Worm (Caenorhabditis elegans) whole organism, young adult: ENCODE results near the gene srt-23.

Experiments
- B0035.1 ChIP-seq: sonication (generic microtip); optimal IDR thresholded peaks from 2 replicates; lab custom pipeline; 2016; ENCODE audit warnings: missing genetic modification characterization, mild to moderate bottlenecking, missing compliant biosample characterization, missing genotype, missing genetic modification reagents
- F52B5.7 ChIP-seq: sonication (generic microtip); optimal IDR thresholded peaks from 2 replicates; lab custom pipeline; 2016; ENCODE audit warnings: mild to moderate bottlenecking, missing genetic modification characterization, missing compliant biosample characterization
- Y53G8AR.9 ChIP-seq: fragments of 200-800 bp; sonication (Bioruptor generic); conservative IDR thresholded peaks from 2 replicates; pipeline ENCODE4 v1.3.6; 2022; ENCODE audit warnings: missing genetic modification reagents, missing genetic modification characterization, missing compliant biosample characterization
- Y56A3A.18 ChIP-seq: fragments of 200-800 bp; sonication (Bioruptor generic); IDR thresholded peaks from 2 replicates; pipeline ENCODE4 v1.3.6; 2022; ENCODE audit warnings: missing genetic modification reagents, missing genetic modification characterization, missing compliant biosample characterization
- Y67H2A.10 ChIP-seq: fragments of 200-800 bp; sonication (Bioruptor generic); conservative IDR thresholded peaks from 2 replicates; pipeline ENCODE4 v1.3.6; 2022; ENCODE audit warnings: missing genetic modification reagents, missing genetic modification characterization, missing compliant biosample characterization
- ama-1 ChIP-seq, 3 experiments: fragments of 150-350 bp in 1 of 3; sonication (generic microtip) in 2 of 3; optimal IDR thresholded peaks; 2 replicates each; lab custom pipeline; 2014 to 2018; ENCODE audit warnings: missing biosample characterization in 2 of 3, missing genetic modification characterization in 2 of 3, missing genetic modification reagents in 2 of 3
- aptf-2 ChIP-seq: fragments of 200-800 bp; sonication (Bioruptor generic); conservative IDR thresholded peaks from 2 replicates; pipeline ENCODE4 v1.3.6; 2022; ENCODE audit warnings: missing genetic modification reagents, missing genetic modification characterization, missing compliant biosample characterization
- attf-6 ChIP-seq: fragments of 200-800 bp; sonication (Bioruptor generic); IDR thresholded peaks from 2 replicates; pipeline ENCODE4 v1.3.6; 2022; ENCODE audit warnings: missing genetic modification reagents, missing genetic modification characterization, missing compliant biosample characterization
- cebp-1 ChIP-seq, 2 experiments: fragments of 200-800 bp in 1 of 2; sonication (Bioruptor generic) in 1 of 2; sonication (generic microtip) in 1 of 2; IDR thresholded peaks in 1 of 2; optimal IDR thresholded peaks in 1 of 2; 2 replicates each; pipeline versions ENCODE4 v1.3.6 to Lab custom; 2017 to 2022; ENCODE audit warnings: missing compliant biosample characterization in 2 of 2, missing genetic modification characterization in 2 of 2, mild to moderate bottlenecking in 1 of 2, missing genetic modification reagents in 1 of 2, moderate library complexity in 1 of 2
- ceh-79 ChIP-seq: sonication (generic microtip); optimal IDR thresholded peaks from 2 replicates; lab custom pipeline; 2017; ENCODE audit warnings: mild to moderate bottlenecking, missing genetic modification characterization, missing compliant biosample characterization
- egrh-3 ChIP-seq: fragments of 200-800 bp; sonication (Bioruptor generic); IDR thresholded peaks from 2 replicates; pipeline ENCODE4 v1.3.6; 2022; ENCODE audit warnings: missing genetic modification reagents, missing genetic modification characterization, missing compliant biosample characterization
- hlh-12 ChIP-seq: sonication (generic microtip); optimal IDR thresholded peaks from 2 replicates; lab custom pipeline; 2016; ENCODE audit warnings: missing genetic modification characterization, missing compliant biosample characterization
- hmg-1.2 ChIP-seq: fragments of 200-800 bp; sonication (Bioruptor generic); IDR thresholded peaks from 2 replicates; pipeline ENCODE4 v1.3.6; 2022; ENCODE audit warnings: missing genetic modification reagents, missing genetic modification characterization, missing compliant biosample characterization
- hsf-1 ChIP-seq: fragments of 200-800 bp; sonication (Bioruptor generic); IDR thresholded peaks from 2 replicates; pipeline ENCODE4 v1.3.6; 2022; ENCODE audit warnings: missing genetic modification reagents, missing genetic modification characterization, missing compliant biosample characterization
- let-607 ChIP-seq, 2 experiments: fragments of 200-800 bp in 1 of 2; sonication (Bioruptor generic) in 1 of 2; sonication (generic microtip) in 1 of 2; optimal IDR thresholded peaks; 2 replicates each; lab custom pipeline; 2016 to 2018; ENCODE audit warnings: mild to moderate bottlenecking in 2 of 2, missing compliant biosample characterization in 2 of 2, missing genetic modification characterization in 2 of 2, moderate library complexity in 2 of 2, missing genotype in 1 of 2
- lin-40 ChIP-seq: sonication (generic microtip); optimal IDR thresholded peaks from 2 replicates; lab custom pipeline; 2016; ENCODE audit warnings: missing genetic modification characterization, mild to moderate bottlenecking, missing compliant biosample characterization, missing genotype, missing genetic modification reagents
- mcd-1 ChIP-seq: fragments of 200-800 bp; sonication (Bioruptor generic); IDR thresholded peaks from 2 replicates; pipeline ENCODE4 v1.3.6; 2022; ENCODE audit warnings: missing genetic modification reagents, missing genetic modification characterization, missing compliant biosample characterization
- nhr-120 ChIP-seq: fragments of 200-800 bp; sonication (Bioruptor generic); IDR thresholded peaks from 2 replicates; pipeline ENCODE4 v1.3.6; 2022; ENCODE audit warnings: missing genetic modification characterization, missing compliant biosample characterization
- pbrm-1 ChIP-seq: fragments of 200-800 bp; sonication (Bioruptor generic); IDR thresholded peaks from 2 replicates; pipeline ENCODE4 v1.3.6; 2022; ENCODE audit warnings: missing genetic modification reagents, missing genetic modification characterization, missing compliant biosample characterization
- repo-1 ChIP-seq: sonication (generic microtip); optimal IDR thresholded peaks from 2 replicates; lab custom pipeline; 2017; ENCODE audit warnings: mild to moderate bottlenecking, missing genetic modification characterization, missing compliant biosample characterization
- unc-130 ChIP-seq: sonication (generic microtip); optimal IDR thresholded peaks from 2 replicates; lab custom pipeline; 2016; ENCODE audit warnings: missing genetic modification reagents, missing genetic modification characterization, missing compliant biosample characterization
- zfh-2 ChIP-seq: fragments of 200-800 bp; sonication (Bioruptor generic); conservative IDR thresholded peaks from 2 replicates; pipeline ENCODE4 v1.3.6; 2022; ENCODE audit warnings: missing genetic modification reagents, missing genetic modification characterization, missing compliant biosample characterization
- ztf-3 ChIP-seq: fragments of 200-800 bp; sonication (Bioruptor generic); optimal IDR thresholded peaks from 2 replicates; lab custom pipeline; 2018; ENCODE audit warnings: mild to moderate bottlenecking, missing genetic modification characterization, missing compliant biosample characterization
- ztf-6 ChIP-seq: fragments of 200-800 bp; sonication (Bioruptor generic); IDR thresholded peaks from 2 replicates; pipeline ENCODE4 v1.3.6; 2022; ENCODE audit warnings: missing genetic modification reagents, missing genetic modification characterization, missing compliant biosample characterization

Gene srt-23

DNA sequence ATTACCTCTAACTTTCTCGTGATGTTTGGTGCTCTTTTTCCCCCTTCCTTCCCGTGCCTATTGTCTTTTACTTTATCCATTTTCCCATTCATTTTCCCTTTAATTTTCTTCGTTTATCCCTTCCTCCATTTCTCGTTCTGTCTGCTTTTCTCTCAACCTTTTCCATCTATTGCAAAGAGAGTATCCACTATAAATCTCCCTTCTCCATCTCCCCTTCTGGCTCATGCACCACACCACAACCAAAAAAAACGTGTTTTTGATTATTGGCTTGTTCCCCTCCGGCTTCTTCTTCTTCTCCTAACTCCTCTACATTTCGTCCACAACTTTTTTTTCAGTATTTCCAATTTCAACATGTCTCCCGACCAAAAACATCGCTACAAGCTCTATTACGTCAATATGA, 3.7 kb downstream of the srt-23 start, which contains the start of gene gst-40:
Gene gst-40 (plus strand): TSS at position 236 of the 400 bp plus-strand sequence.
- TF ChIP-seq unc-130 (GFP tag; lab: Kevin White, UChicago) (no peak), ceh-79 (tag; lab: Kevin White, UChicago) (no peak), ztf-6 (GFP tag; lab: Robert Waterston, UW) (no peak), Y56A3A.18 (no peak)

DNA sequence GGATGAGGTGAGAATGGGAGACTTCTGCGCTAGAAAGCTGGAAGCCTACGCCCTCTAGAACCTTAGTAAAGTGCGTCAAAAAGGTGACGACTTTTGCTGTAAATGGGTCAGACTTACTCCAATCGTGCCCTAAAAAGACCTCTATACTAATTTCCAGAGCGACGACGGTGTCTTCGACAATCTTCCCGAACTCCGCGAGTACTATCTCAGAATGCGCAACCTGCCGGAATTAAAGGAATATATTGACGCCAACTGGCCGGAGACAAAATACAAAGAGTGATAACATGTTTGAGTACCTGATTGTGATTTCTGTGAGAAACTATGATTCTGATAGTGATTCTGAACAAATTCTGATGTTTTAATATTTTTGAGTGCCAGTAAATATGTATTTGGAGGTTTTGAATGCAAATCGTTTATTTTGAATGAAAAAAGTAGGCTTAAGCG, 5.5 kb downstream of the srt-23 start:
- TF ChIP-seq ama-1 (optimal IDR thresholded peaks at IDR 0.05; lab: Kevin White, UChicago) (peak; percentile 87), ama-1 (GFP tag; optimal IDR thresholded peaks at IDR 0.05; lab: Kevin White, UChicago) (no peak), hlh-12 (tag; lab: Kevin White, UChicago) (no peak), let-607 (tag; optimal IDR thresholded peaks at IDR 0.05; lab: Kevin White, UChicago) (no peak), B0035.1 (peak; percentile 7)
- TF ChIP-seq, all 124 proteins: peak for 2

- TF ChIP-seq aptf-2 (0 out of 2 replicates have a peak, but pooled peaks have one; percentile 20), cebp-1 (GFP tag; IDR thresholded peaks at IDR 0.05; lab: Robert Waterston, UW) (no peak), cebp-1 (tag; optimal IDR thresholded peaks at IDR 0.05; lab: Kevin White, UChicago) (no peak), mcd-1 (GFP tag; lab: Robert Waterston, UW) (peak; percentile 23; the same call in 1 of the 2 replicates), nhr-120 (GFP tag; lab: Robert Waterston, UW) (peak; percentile 66; the same call in 1 of the 2 replicates), repo-1 (peak; percentile 31), egrh-3 (GFP tag; lab: Robert Waterston, UW) (peak; percentile 92), F52B5.7 (no peak), hsf-1 (no peak), zfh-2 (GFP tag; lab: Robert Waterston, UW) (peak; percentile 83)
Observed at ce11 chrIV:762486-763376, 6.2 kb downstream of the srt-23 start.

DNA sequence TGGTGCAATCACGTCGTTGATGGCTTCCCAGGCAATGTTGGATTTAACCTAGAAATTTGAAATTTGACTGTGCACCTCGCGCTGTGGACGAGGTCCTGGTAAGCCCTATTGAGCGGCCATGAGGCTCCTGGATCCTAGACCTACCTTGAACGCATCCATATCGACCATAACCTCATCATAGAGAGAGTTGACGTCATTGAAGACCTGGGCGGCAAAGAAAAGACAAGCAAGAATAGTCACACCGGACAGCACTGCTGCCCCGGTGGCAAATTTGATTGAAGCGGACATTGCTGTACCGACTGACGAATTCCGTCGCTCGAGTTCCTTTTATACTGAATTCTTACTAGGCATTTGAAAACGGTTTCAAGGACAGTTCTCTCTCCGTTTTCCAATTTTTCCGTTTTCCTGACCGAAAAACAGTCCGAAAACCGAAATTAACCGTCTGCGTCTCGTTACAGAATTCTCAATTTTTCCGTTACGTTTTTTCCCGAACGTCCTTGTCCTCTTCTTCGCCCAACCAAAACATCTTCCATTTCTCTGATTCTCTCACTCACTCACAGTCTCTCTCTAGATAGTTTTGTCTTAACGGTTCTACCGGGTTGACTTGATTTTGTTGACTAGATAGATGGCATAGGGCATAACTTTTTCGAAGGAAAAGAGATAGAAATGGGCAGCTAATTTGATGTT, 7.0 kb downstream of the srt-23 start, which contains the start of gene col-103:
Gene col-103 (minus strand): TSS at position 302 of the 687 bp plus-strand sequence.
- TF ChIP-seq lin-40 (tag; lab: Kevin White, UChicago) (peak; percentile 39), attf-6 (GFP tag; lab: Robert Waterston, UW) (no peak), hmg-1.2 (GFP tag; lab: Robert Waterston, UW) (peak; percentile 43), ama-1 (optimal IDR thresholded peaks at IDR 0.05; lab: Kevin White, UChicago) (peak; percentile 91), ama-1 (GFP tag; optimal IDR thresholded peaks at IDR 0.05; lab: Kevin White, UChicago) (no peak), Y53G8AR.9 (GFP tag; lab: Robert Waterston, UW) (0 out of 2 replicates have a peak, but pooled peaks have one; percentile 16)

DNA sequence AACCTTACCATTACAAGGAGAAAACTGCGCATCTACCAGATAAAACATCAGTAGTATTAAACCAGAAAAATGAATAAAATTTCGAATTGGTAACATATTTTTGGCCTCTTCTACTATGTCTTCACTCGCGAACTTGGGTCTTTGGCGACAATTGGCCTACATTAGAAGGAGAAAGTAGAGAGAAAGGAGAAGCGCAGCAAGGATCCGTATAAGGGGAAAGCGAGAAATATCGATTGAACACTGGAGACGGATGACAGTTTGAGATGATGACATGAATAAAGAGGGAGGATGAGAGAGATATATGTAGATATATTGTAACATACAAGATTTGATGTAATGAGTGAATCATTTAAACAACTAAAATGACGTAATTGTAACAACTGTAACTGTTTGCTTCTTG, 11.8 kb downstream of the srt-23 start, which contains the start of gene F56B3.2:
Gene F56B3.2 (minus strand): TSS at position 273 of the 400 bp plus-strand sequence.
- TF ChIP-seq B0035.1 (no peak), hsf-1 (no peak), ama-1 (optimal IDR thresholded peaks at IDR 0.05; lab: Kevin White, UChicago) (no peak), ama-1 (GFP tag; optimal IDR thresholded peaks at IDR 0.05; lab: Kevin White, UChicago) (no peak), hlh-12 (tag; lab: Kevin White, UChicago) (no peak), Y67H2A.10 (GFP tag; lab: Robert Waterston, UW) (no peak), pbrm-1 (GFP tag; lab: Robert Waterston, UW) (no peak), ztf-3 (GFP tag; lab: Kevin White, UChicago) (no peak), ceh-79 (tag; lab: Kevin White, UChicago) (no peak)
